Worm (Caenorhabditis elegans) whole organism, L1 larva: ENCODE measurements around the gene C35A5.3.

Source experiments
- F16B12.6 ChIP-seq: fragments of 150-350 bp; optimal IDR thresholded peaks from 2 replicates; lab custom pipeline; 2014; ENCODE audit warnings: missing biosample characterization, missing genetic modification characterization
- aly-2 ChIP-seq: fragments of 150-350 bp; optimal IDR thresholded peaks from 2 replicates; lab custom pipeline; 2014; ENCODE audit warnings: missing biosample characterization, missing genetic modification characterization
- elt-2 ChIP-seq: sonication (generic microtip); optimal IDR thresholded peaks from 2 replicates; lab custom pipeline; 2016; ENCODE audit warnings: missing genetic modification characterization, mild to moderate bottlenecking, inconsistent platforms, missing compliant biosample characterization, missing genetic modification reagents
- skn-1 ChIP-seq: fragments of 150-350 bp; optimal IDR thresholded peaks from 2 replicates; lab custom pipeline; 2014; ENCODE audit warnings: missing biosample characterization, missing genetic modification characterization
- snpc-4 ChIP-seq: fragments of 150-350 bp; optimal IDR thresholded peaks from 2 replicates; lab custom pipeline; 2014; ENCODE audit warnings: missing biosample characterization, missing genetic modification characterization

ce11 chrV:10529600-10529999 lies 28.4 kb upstream of the C35A5.3 start:
- TF ChIP-seq aly-2 (tag; lab: Kevin White, UChicago): no peak
- no peak for TF ChIP-seq F16B12.6 (tag; lab: Kevin White, UChicago)
- no peak for TF ChIP-seq snpc-4
- no peak for TF ChIP-seq skn-1 (tag; lab: Kevin White, UChicago)
- TF ChIP-seq elt-2 (tag; lab: Kevin White, UChicago): no peak
